Worm (Caenorhabditis elegans) whole organism, L1 larva: ENCODE data around the gene H43I07.4.
A peak's percentile ranks its signal among the peaks of the same experiment; 100 is the strongest.

Source experiments
- C34B4.2 ChIP-seq: sonication (generic microtip); optimal IDR thresholded peaks from 2 replicates; lab custom pipeline; 2017; ENCODE audit warnings: mild to moderate bottlenecking, missing genetic modification characterization, missing compliant biosample characterization
- F16B12.6 ChIP-seq: fragments of 150-350 bp; optimal IDR thresholded peaks from 2 replicates; lab custom pipeline; 2014; ENCODE audit warnings: missing biosample characterization, missing genetic modification characterization
- aha-1 ChIP-seq: fragments of 150-350 bp; optimal IDR thresholded peaks from 2 replicates; lab custom pipeline; 2014; ENCODE audit warnings: missing biosample characterization, missing genetic modification characterization
- aly-2 ChIP-seq: fragments of 150-350 bp; optimal IDR thresholded peaks from 2 replicates; lab custom pipeline; 2014; ENCODE audit warnings: missing biosample characterization, missing genetic modification characterization
- ceh-8 ChIP-seq: fragments of 200-800 bp; sonication (Bioruptor generic); optimal IDR thresholded peaks from 2 replicates; lab custom pipeline; 2018; ENCODE audit warnings: mild to moderate bottlenecking, missing genetic modification characterization, moderate library complexity, missing compliant biosample characterization
- ceh-82 ChIP-seq, 3 experiments: fragments of 150-350 bp in 1 of 3; sonication (generic microtip) in 2 of 3; optimal IDR thresholded peaks; 2 replicates each; lab custom pipeline; 2014 to 2017; ENCODE audit warnings: missing biosample characterization in 3 of 3, missing genetic modification characterization in 3 of 3
- ceh-88 ChIP-seq: fragments of 200-800 bp; sonication (Bioruptor generic); IDR thresholded peaks from 2 replicates; pipeline ENCODE4 v1.3.6; 2022; ENCODE audit warnings: missing genetic modification characterization, missing compliant biosample characterization
- ceh-90 ChIP-seq: sonication (generic microtip); optimal IDR thresholded peaks from 2 replicates; lab custom pipeline; 2016; ENCODE audit warnings: missing genetic modification characterization, missing compliant biosample characterization
- dpl-1 ChIP-seq, 3 experiments: fragments of 150-350 bp in 2 of 3; sonication (generic microtip) in 1 of 3; optimal IDR thresholded peaks; 2 replicates each; lab custom pipeline; 2014 to 2017; ENCODE audit warnings: missing biosample characterization in 3 of 3, missing genetic modification characterization in 3 of 3, missing genetic modification reagents in 3 of 3
- egl-27 ChIP-seq, 2 experiments: fragments of 150-350 bp in 1 of 2; sonication (generic microtip); optimal IDR thresholded peaks; 3 replicates each; lab custom pipeline; 2017 to 2018; ENCODE audit warnings: missing biosample characterization in 2 of 2, missing genetic modification characterization in 2 of 2, missing genetic modification reagents in 2 of 2
- elt-2 ChIP-seq: sonication (generic microtip); optimal IDR thresholded peaks from 2 replicates; lab custom pipeline; 2016; ENCODE audit warnings: missing genetic modification characterization, mild to moderate bottlenecking, inconsistent platforms, missing compliant biosample characterization, missing genetic modification reagents
- elt-3 ChIP-seq, 6 experiments: fragments of 150-350 bp in 1 of 6; sonication (generic microtip); optimal IDR thresholded peaks; 2 replicates each; lab custom pipeline; 2017 to 2018; ENCODE audit warnings: missing biosample characterization in 6 of 6, missing genetic modification characterization in 6 of 6, inconsistent platforms in 1 of 6
- fkh-8 ChIP-seq: sonication (generic microtip); optimal IDR thresholded peaks from 2 replicates; lab custom pipeline; 2016; ENCODE audit warnings: mild to moderate bottlenecking, missing genetic modification characterization, missing compliant biosample characterization
- fos-1 ChIP-seq: fragments of 150-350 bp; optimal IDR thresholded peaks from 2 replicates; lab custom pipeline; 2014; ENCODE audit warnings: missing biosample characterization, missing genetic modification characterization
- grh-1 ChIP-seq: fragments of 200-800 bp; sonication (Bioruptor generic); IDR thresholded peaks from 2 replicates; pipeline ENCODE4 v1.3.6; 2022; ENCODE audit warnings: missing genetic modification reagents, missing genetic modification characterization, missing compliant biosample characterization
- hlh-17 ChIP-seq: fragments of 200-800 bp; sonication (Bioruptor generic); optimal IDR thresholded peaks from 2 replicates; lab custom pipeline; 2018; ENCODE audit warnings: missing genetic modification characterization, mild to moderate bottlenecking, missing compliant biosample characterization, moderate library complexity, borderline replicate concordance
- hlh-4 ChIP-seq: sonication (generic microtip); optimal IDR thresholded peaks from 2 replicates; lab custom pipeline; 2016; ENCODE audit warnings: mild to moderate bottlenecking, missing genetic modification characterization, missing compliant biosample characterization
- hpl-2 ChIP-seq: fragments of 150-350 bp; optimal IDR thresholded peaks from 2 replicates; lab custom pipeline; 2014; ENCODE audit warnings: missing biosample characterization, missing genetic modification reagents, missing genetic modification characterization
- isw-1 ChIP-seq: fragments of 200-800 bp; sonication (Bioruptor generic); IDR thresholded peaks from 2 replicates; pipeline ENCODE4 v1.3.6; 2022; ENCODE audit warnings: missing genetic modification characterization, missing compliant biosample characterization
- jun-1 ChIP-seq: fragments of 150-350 bp; optimal IDR thresholded peaks from 2 replicates; lab custom pipeline; 2014; ENCODE audit warnings: missing biosample characterization, missing genetic modification reagents, missing genetic modification characterization
- lin-13 ChIP-seq: fragments of 150-350 bp; optimal IDR thresholded peaks from 2 replicates; lab custom pipeline; 2014; ENCODE audit warnings: missing biosample characterization, missing genetic modification reagents, missing genetic modification characterization
- lin-35 ChIP-seq, 2 experiments: fragments of 150-350 bp; optimal IDR thresholded peaks; 2 replicates each; lab custom pipeline; 2014; ENCODE audit warnings: missing biosample characterization in 2 of 2, missing genetic modification characterization in 2 of 2, missing genetic modification reagents in 2 of 2
- lin-39 ChIP-seq: fragments of 150-350 bp; optimal IDR thresholded peaks from 2 replicates; lab custom pipeline; 2014; ENCODE audit warnings: missing biosample characterization, missing genetic modification reagents, missing genetic modification characterization
- mab-9 ChIP-seq: fragments of 200-800 bp; sonication (Bioruptor generic); IDR thresholded peaks from 2 replicates; pipeline ENCODE4 v1.3.6; 2022; ENCODE audit warnings: missing genetic modification reagents, missing genetic modification characterization, missing compliant biosample characterization
- mdl-1 ChIP-seq, 2 experiments: fragments of 150-350 bp; optimal IDR thresholded peaks; 2 replicates each; lab custom pipeline; 2014 to 2017; ENCODE audit warnings: missing biosample characterization in 2 of 2, missing genetic modification characterization in 2 of 2, inconsistent platforms in 1 of 2
- mef-2 ChIP-seq: fragments of 150-350 bp; optimal IDR thresholded peaks from 2 replicates; lab custom pipeline; 2014; ENCODE audit warnings: missing biosample characterization, missing genetic modification characterization
- nhr-20 ChIP-seq: sonication (generic microtip); optimal IDR thresholded peaks from 2 replicates; lab custom pipeline; 2016; ENCODE audit warnings: mild to moderate bottlenecking, missing genetic modification characterization, missing compliant biosample characterization
- nhr-237 ChIP-seq: fragments of 150-350 bp; optimal IDR thresholded peaks from 2 replicates; lab custom pipeline; 2014; ENCODE audit warnings: missing biosample characterization, missing genetic modification characterization
- nhr-28 ChIP-seq: fragments of 150-350 bp; optimal IDR thresholded peaks from 2 replicates; lab custom pipeline; 2014; ENCODE audit warnings: missing biosample characterization, missing genetic modification characterization
- nhr-47 ChIP-seq: sonication (generic microtip); optimal IDR thresholded peaks from 2 replicates; lab custom pipeline; 2016; ENCODE audit warnings: mild to moderate bottlenecking, missing genetic modification characterization, moderate library complexity, missing compliant biosample characterization
- nhr-84 ChIP-seq: sonication (generic microtip); optimal IDR thresholded peaks from 2 replicates; lab custom pipeline; 2017; ENCODE audit warnings: missing biosample characterization, missing genetic modification characterization
- nhr-85 ChIP-seq: sonication (generic microtip); peaks from one replicate; lab custom pipeline; 2016; ENCODE audit warnings: missing genetic modification characterization, inconsistent platforms, missing compliant biosample characterization
- pax-3 ChIP-seq: fragments of 200-800 bp; sonication (Bioruptor generic); optimal IDR thresholded peaks from 2 replicates; lab custom pipeline; 2018; ENCODE audit warnings: mild to moderate bottlenecking, missing genetic modification characterization, moderate library complexity, missing compliant biosample characterization
- rnt-1 ChIP-seq: sonication (generic microtip); optimal IDR thresholded peaks from 2 replicates; lab custom pipeline; 2016; ENCODE audit warnings: mild to moderate bottlenecking, missing genetic modification characterization, moderate library complexity, missing compliant biosample characterization
- snpc-4 ChIP-seq: fragments of 150-350 bp; optimal IDR thresholded peaks from 2 replicates; lab custom pipeline; 2014; ENCODE audit warnings: missing biosample characterization, missing genetic modification characterization
- sox-4 ChIP-seq: sonication (generic microtip); optimal IDR thresholded peaks from 2 replicates; lab custom pipeline; 2016; ENCODE audit warnings: missing genetic modification characterization, missing compliant biosample characterization
- sptf-1 ChIP-seq: fragments of 150-350 bp; optimal IDR thresholded peaks from 2 replicates; lab custom pipeline; 2014; ENCODE audit warnings: missing biosample characterization, missing genetic modification characterization
- sup-37 ChIP-seq: fragments of 200-800 bp; sonication (Bioruptor generic); optimal IDR thresholded peaks from 2 replicates; lab custom pipeline; 2018; ENCODE audit warnings: mild to moderate bottlenecking, missing genetic modification characterization, missing compliant biosample characterization
- tbx-2 ChIP-seq: sonication (generic microtip); optimal IDR thresholded peaks from 2 replicates; lab custom pipeline; 2016; ENCODE audit warnings: missing genetic modification characterization, missing compliant biosample characterization
- tlp-1 ChIP-seq: fragments of 150-350 bp; optimal IDR thresholded peaks from 2 replicates; lab custom pipeline; 2014; ENCODE audit warnings: missing biosample characterization, missing genetic modification characterization
- unc-98 ChIP-seq: fragments of 200-800 bp; sonication (Bioruptor generic); IDR thresholded peaks from 2 replicates; pipeline ENCODE4 v1.3.6; 2022; ENCODE audit warnings: missing genetic modification characterization, missing compliant biosample characterization
- zag-1 ChIP-seq: fragments of 150-350 bp; optimal IDR thresholded peaks from 2 replicates; lab custom pipeline; 2014; ENCODE audit warnings: missing biosample characterization, missing genetic modification characterization
- zip-4 ChIP-seq: fragments of 200-800 bp; sonication (Bioruptor generic); optimal IDR thresholded peaks from 2 replicates; lab custom pipeline; 2018; ENCODE audit warnings: mild to moderate bottlenecking, missing genetic modification characterization, moderate library complexity, missing compliant biosample characterization

Gene H43I07.4

DNA sequence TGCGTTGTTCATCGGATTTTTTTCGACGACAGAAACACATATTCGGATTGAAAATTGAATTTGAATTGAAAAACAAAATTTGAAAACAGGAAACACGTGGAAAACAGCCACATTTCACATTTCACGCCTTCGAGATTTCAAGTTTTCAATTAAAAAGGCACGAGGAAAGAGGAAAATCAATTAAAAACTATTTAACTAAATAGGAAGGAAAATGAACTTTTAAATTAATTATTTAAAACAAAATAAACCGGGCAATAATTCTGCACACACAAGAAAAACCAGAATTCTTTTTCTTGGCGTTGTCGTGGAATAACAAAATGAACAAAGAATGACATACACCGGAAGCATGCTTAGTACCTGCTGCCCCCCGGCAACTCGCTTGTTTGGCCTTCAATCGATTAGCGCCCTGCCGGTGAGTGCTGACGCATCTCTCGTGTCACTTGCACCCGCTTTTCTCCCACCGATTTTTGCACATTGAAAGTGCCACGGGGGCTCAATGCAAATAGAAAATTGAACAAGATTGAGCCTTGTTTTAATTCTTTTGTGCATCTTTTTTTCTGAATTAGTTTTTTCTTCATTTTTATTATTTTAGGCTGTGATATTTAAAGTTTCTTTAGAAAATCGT is 21.3 kb upstream of the H43I07.4 start, which contains the start of gene Y45G5AM.9 (continued):
- TF ChIP-seq elt-3 (tag; optimal IDR thresholded peaks at IDR 0.05; lab: Kevin White, UChicago) (peak in 2 of 6 experiments; percentile 33 to 45), ceh-90 (tag; lab: Kevin White, UChicago) (no peak), ceh-82 (tag; optimal IDR thresholded peaks at IDR 0.05; lab: Kevin White, UChicago) (peak; percentile 67 to 93 (median 78)), nhr-85 (tag; lab: Kevin White, UChicago) (peak; percentile 88), sox-4 (tag; lab: Kevin White, UChicago) (peak; percentile 54), F16B12.6 (tag; lab: Kevin White, UChicago) (peak; percentile 56), sup-37 (no peak), hlh-4 (tag; lab: Kevin White, UChicago) (no peak), rnt-1 (tag; lab: Kevin White, UChicago) (peak; percentile 94), pax-3 (tag; lab: Kevin White, UChicago) (peak; percentile 7), grh-1 (peak; percentile 79), jun-1 (tag; lab: Kevin White, UChicago) (peak; percentile 60), zip-4 (GFP tag; lab: Kevin White, UChicago) (peak; percentile 59), sptf-1 (tag; lab: Kevin White, UChicago) (no peak), nhr-237 (tag; lab: Kevin White, UChicago) (no peak), snpc-4 (tag; lab: Kevin White, UChicago) (peak; percentile 61), aly-2 (tag; lab: Kevin White, UChicago) (no peak), aha-1 (tag; lab: Kevin White, UChicago) (peak; percentile 48), elt-2 (peak; percentile 37), tbx-2 (tag; lab: Kevin White, UChicago) (peak; percentile 87), fos-1 (tag; lab: Kevin White, UChicago) (peak; percentile 69), ceh-8 (peak; percentile 19)

DNA sequence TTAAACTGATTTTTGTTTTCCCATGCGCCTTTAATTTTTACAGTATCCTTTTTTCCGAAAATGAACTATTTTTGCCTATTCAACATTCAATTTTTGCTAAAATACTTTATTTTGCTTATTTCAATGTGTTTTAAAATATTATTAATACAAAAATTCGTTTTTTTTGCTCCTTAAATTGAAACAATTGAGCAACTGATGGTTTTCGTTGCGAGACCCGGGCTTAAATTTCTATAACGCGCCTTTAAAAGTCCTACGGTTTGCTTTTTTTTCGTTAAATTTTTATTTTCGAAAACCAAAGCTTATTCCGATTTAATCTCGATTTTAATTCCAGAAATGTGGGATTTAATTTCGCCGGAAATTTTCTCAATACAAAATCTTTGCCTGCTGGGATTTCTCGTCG is 20.7 kb upstream of the H43I07.4 start, which contains the start of gene algn-5:
TSS of gene algn-5 (plus strand) at position 295 of the 400 bp plus-strand sequence.
- no peak for TF ChIP-seq nhr-20 (tag; lab: Kevin White, UChicago)
- no peak for TF ChIP-seq grh-1
- no peak for TF ChIP-seq nhr-84 (tag; lab: Kevin White, UChicago)
- TF ChIP-seq hpl-2 (GFP tag; lab: Kevin White, UChicago), result no peak
- TF ChIP-seq ceh-88 (GFP tag; lab: Robert Waterston, UW), result no peak
- TF ChIP-seq lin-13 (GFP tag; lab: Kevin White, UChicago), result no peak
- TF ChIP-seq nhr-28 (tag; lab: Kevin White, UChicago), result no peak
- no peak for TF ChIP-seq hlh-17 (GFP tag; lab: Kevin White, UChicago)
- TF ChIP-seq nhr-47 (tag; lab: Kevin White, UChicago), result no peak
- TF ChIP-seq unc-98 (GFP tag; lab: Robert Waterston, UW), result no peak
- no peak for TF ChIP-seq elt-3 (tag; optimal IDR thresholded peaks at IDR 0.05; lab: Kevin White, UChicago)
- no peak for TF ChIP-seq zag-1 (tag; lab: Kevin White, UChicago)
- TF ChIP-seq dpl-1 (GFP tag; optimal IDR thresholded peaks at IDR 0.05; lab: Kevin White, UChicago), result no peak
- no peak for TF ChIP-seq mab-9
- TF ChIP-seq C34B4.2 (tag; lab: Kevin White, UChicago), result no peak
- TF ChIP-seq, all 84 proteins: peak for 0

DNA sequence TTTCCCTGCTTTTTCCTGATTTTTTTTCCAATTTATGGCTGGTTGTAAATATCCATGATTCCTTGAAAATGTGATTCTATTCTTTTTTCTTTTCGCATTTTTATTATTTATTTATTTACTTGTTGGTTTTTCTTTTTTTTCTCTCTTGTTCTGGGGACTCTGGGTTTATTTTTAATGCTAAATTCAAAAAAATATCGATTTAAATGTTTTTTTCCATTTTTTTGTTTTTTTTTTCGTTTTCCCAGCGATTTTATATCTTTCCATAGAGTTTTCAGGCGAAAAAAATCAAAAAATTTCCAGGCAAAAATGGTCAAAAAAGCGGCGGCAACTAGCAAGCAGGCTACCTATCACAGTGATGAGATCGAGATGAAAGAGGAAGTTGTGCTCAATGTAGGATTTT is 16.8 kb upstream of the H43I07.4 start, which contains the start of gene rpac-40:
TSS of gene rpac-40 (plus strand) at position 301 of the 400 bp plus-strand sequence.
- TF ChIP-seq lin-39 (no peak), tlp-1 (tag; lab: Kevin White, UChicago) (no peak), lin-35 (GFP tag; optimal IDR thresholded peaks at IDR 0.05; lab: Kevin White, UChicago) (no peak), unc-98 (GFP tag; lab: Robert Waterston, UW) (no peak), isw-1 (GFP tag; lab: Robert Waterston, UW) (no peak), rnt-1 (tag; lab: Kevin White, UChicago) (no peak), egl-27 (tag; optimal IDR thresholded peaks at IDR 0.05; lab: Kevin White, UChicago) (no peak), fkh-8 (tag; lab: Kevin White, UChicago) (no peak), nhr-237 (tag; lab: Kevin White, UChicago) (no peak), elt-3 (tag; optimal IDR thresholded peaks at IDR 0.05; lab: Kevin White, UChicago) (no peak), mef-2 (tag; lab: Kevin White, UChicago) (no peak), pax-3 (tag; lab: Kevin White, UChicago) (no peak), nhr-84 (tag; lab: Kevin White, UChicago) (no peak), mdl-1 (tag; optimal IDR thresholded peaks at IDR 0.05; lab: Kevin White, UChicago) (no peak), mab-9 (no peak), nhr-20 (tag; lab: Kevin White, UChicago) (no peak)
